Worm (Caenorhabditis elegans) whole organism, L2 larva: ENCODE results near the gene npr-21.

Experiments
- ceh-82 ChIP-seq: fragments of 150-350 bp; optimal IDR thresholded peaks from 2 replicates; lab custom pipeline; 2014; ENCODE audit warnings: missing biosample characterization, missing genetic modification characterization
- lin-13 ChIP-seq: fragments of 150-350 bp; optimal IDR thresholded peaks from 2 replicates; lab custom pipeline; 2014; ENCODE audit warnings: missing biosample characterization, missing genetic modification reagents, missing genetic modification characterization
- lin-39 ChIP-seq: fragments of 150-350 bp; optimal IDR thresholded peaks from 2 replicates; lab custom pipeline; 2014; ENCODE audit warnings: missing biosample characterization, missing genetic modification reagents, missing genetic modification characterization
- lsy-2 ChIP-seq, 2 experiments: fragments of 150-350 bp in 1 of 2; sonication (generic microtip) in 1 of 2; optimal IDR thresholded peaks; 2 replicates each; lab custom pipeline; 2014 to 2017; ENCODE audit warnings: missing biosample characterization in 2 of 2, missing genetic modification characterization in 2 of 2
- nhr-25 ChIP-seq: fragments of 150-350 bp; sonication (generic microtip); optimal IDR thresholded peaks from 3 replicates; lab custom pipeline; 2014; ENCODE audit warnings: missing biosample characterization, missing genetic modification characterization

DNA sequence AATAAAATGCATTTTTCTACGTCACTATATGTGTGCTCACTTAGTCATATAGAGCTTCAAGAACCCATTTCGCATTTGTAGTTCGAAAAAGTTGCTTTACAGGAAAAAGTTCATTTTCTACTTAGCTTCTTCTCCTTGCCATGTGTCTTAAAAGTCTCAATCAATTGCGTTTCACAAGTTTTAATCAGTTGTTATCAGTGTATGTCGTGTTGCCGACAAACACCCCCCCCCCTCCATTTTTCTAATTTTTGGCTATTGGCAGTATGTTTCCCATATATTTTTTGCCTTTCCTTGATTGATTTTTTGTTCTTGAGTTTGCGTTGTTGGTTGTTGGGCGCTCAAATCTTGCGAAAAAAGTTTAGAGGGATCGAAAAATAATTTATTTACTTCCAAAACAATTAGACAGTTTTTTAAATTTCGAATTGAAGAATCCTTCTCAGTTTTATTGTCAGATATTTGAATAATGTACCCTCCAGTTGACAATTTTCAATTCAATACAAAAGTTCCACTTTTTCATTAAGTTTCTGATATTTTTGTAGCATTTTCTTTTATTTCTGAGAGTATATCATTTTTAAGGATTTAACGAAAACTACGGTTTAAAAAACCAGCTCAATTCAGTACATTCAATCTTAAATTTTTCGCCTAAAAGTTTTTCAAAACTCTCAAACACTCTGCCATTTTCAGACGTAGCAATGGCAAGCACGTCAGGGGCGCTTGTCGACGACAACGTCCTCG, 28.1 kb upstream of the npr-21 start, which contains the start of gene sid-3:
- no peak for TF ChIP-seq lin-13 (GFP tag; lab: Kevin White, UChicago)
- TF ChIP-seq ceh-82 (tag; lab: Kevin White, UChicago) = no peak
- no peak for TF ChIP-seq nhr-25 (tag; lab: Kevin White, UChicago)
- TF ChIP-seq lin-39 = no peak
- no peak for TF ChIP-seq lsy-2 (tag; optimal IDR thresholded peaks at IDR 0.05; lab: Kevin White, UChicago)
